Worm (Caenorhabditis elegans) whole organism, L1 larva: ENCODE data around the gene ire-1.

ENCODE experiments used
- C16A3.4 ChIP-seq: fragments of 150-350 bp; optimal IDR thresholded peaks from 2 replicates; lab custom pipeline; 2014; ENCODE audit warnings: missing biosample characterization, missing genetic modification characterization
- Y116A8C.19 ChIP-seq: sonication (generic microtip); optimal IDR thresholded peaks from 2 replicates; lab custom pipeline; 2016; ENCODE audit warnings: missing compliant biosample characterization, missing genetic modification characterization, borderline replicate concordance
- aly-2 ChIP-seq: fragments of 150-350 bp; optimal IDR thresholded peaks from 2 replicates; lab custom pipeline; 2014; ENCODE audit warnings: missing biosample characterization, missing genetic modification characterization
- ama-1 ChIP-seq: fragments of 150-350 bp; optimal IDR thresholded peaks from 2 replicates; lab custom pipeline; 2014
- ceh-63 ChIP-seq: fragments of 200-800 bp; sonication (Bioruptor generic); optimal IDR thresholded peaks from 2 replicates; lab custom pipeline; 2018; ENCODE audit warnings: mild to moderate bottlenecking, missing genetic modification characterization, missing compliant biosample characterization
- ceh-82 ChIP-seq, 3 experiments: fragments of 150-350 bp in 1 of 3; sonication (generic microtip) in 2 of 3; optimal IDR thresholded peaks; 2 replicates each; lab custom pipeline; 2014 to 2017; ENCODE audit warnings: missing biosample characterization in 3 of 3, missing genetic modification characterization in 3 of 3
- ceh-88 ChIP-seq: fragments of 200-800 bp; sonication (Bioruptor generic); IDR thresholded peaks from 2 replicates; pipeline ENCODE4 v1.3.6; 2022; ENCODE audit warnings: missing genetic modification characterization, missing compliant biosample characterization
- ces-1 ChIP-seq: fragments of 150-350 bp; optimal IDR thresholded peaks from 2 replicates; lab custom pipeline; 2014; ENCODE audit warnings: missing biosample characterization, missing genetic modification reagents, missing genetic modification characterization
- efl-1 ChIP-seq, 4 experiments: fragments of 150-350 bp; optimal IDR thresholded peaks in 3 of 4; peaks in 1 of 4; 1 replicate in 1 of 4; 2 replicates in 3 of 4; lab custom pipeline; 2014; ENCODE audit warnings: missing biosample characterization in 2 of 4, missing genetic modification characterization in 2 of 4, missing genetic modification reagents in 2 of 4
- elt-2 ChIP-seq: sonication (generic microtip); optimal IDR thresholded peaks from 2 replicates; lab custom pipeline; 2016; ENCODE audit warnings: missing genetic modification characterization, mild to moderate bottlenecking, inconsistent platforms, missing compliant biosample characterization, missing genetic modification reagents
- elt-3 ChIP-seq, 6 experiments: fragments of 150-350 bp in 1 of 6; sonication (generic microtip); optimal IDR thresholded peaks; 2 replicates each; lab custom pipeline; 2017 to 2018; ENCODE audit warnings: missing biosample characterization in 6 of 6, missing genetic modification characterization in 6 of 6, inconsistent platforms in 1 of 6
- ets-5 ChIP-seq: fragments of 200-800 bp; sonication (Bioruptor generic); IDR thresholded peaks from 2 replicates; pipeline ENCODE4 v1.3.6; 2022; ENCODE audit warnings: missing genetic modification characterization, missing compliant biosample characterization
- fkh-10 ChIP-seq: sonication (generic microtip); optimal IDR thresholded peaks from 2 replicates; lab custom pipeline; 2017; ENCODE audit warnings: missing biosample characterization, missing genetic modification reagents, missing genetic modification characterization
- fkh-8 ChIP-seq: sonication (generic microtip); optimal IDR thresholded peaks from 2 replicates; lab custom pipeline; 2016; ENCODE audit warnings: mild to moderate bottlenecking, missing genetic modification characterization, missing compliant biosample characterization
- grh-1 ChIP-seq: fragments of 200-800 bp; sonication (Bioruptor generic); IDR thresholded peaks from 2 replicates; pipeline ENCODE4 v1.3.6; 2022; ENCODE audit warnings: missing genetic modification reagents, missing genetic modification characterization, missing compliant biosample characterization
- hlh-17 ChIP-seq: fragments of 200-800 bp; sonication (Bioruptor generic); optimal IDR thresholded peaks from 2 replicates; lab custom pipeline; 2018; ENCODE audit warnings: missing genetic modification characterization, mild to moderate bottlenecking, missing compliant biosample characterization, moderate library complexity, borderline replicate concordance
- hlh-4 ChIP-seq: sonication (generic microtip); optimal IDR thresholded peaks from 2 replicates; lab custom pipeline; 2016; ENCODE audit warnings: mild to moderate bottlenecking, missing genetic modification characterization, missing compliant biosample characterization
- hpl-2 ChIP-seq: fragments of 150-350 bp; optimal IDR thresholded peaks from 2 replicates; lab custom pipeline; 2014; ENCODE audit warnings: missing biosample characterization, missing genetic modification reagents, missing genetic modification characterization
- isw-1 ChIP-seq: fragments of 200-800 bp; sonication (Bioruptor generic); IDR thresholded peaks from 2 replicates; pipeline ENCODE4 v1.3.6; 2022; ENCODE audit warnings: missing genetic modification characterization, missing compliant biosample characterization
- lin-13 ChIP-seq: fragments of 150-350 bp; optimal IDR thresholded peaks from 2 replicates; lab custom pipeline; 2014; ENCODE audit warnings: missing biosample characterization, missing genetic modification reagents, missing genetic modification characterization
- lin-35 ChIP-seq, 2 experiments: fragments of 150-350 bp; optimal IDR thresholded peaks; 2 replicates each; lab custom pipeline; 2014; ENCODE audit warnings: missing biosample characterization in 2 of 2, missing genetic modification characterization in 2 of 2, missing genetic modification reagents in 2 of 2
- lin-39 ChIP-seq: fragments of 150-350 bp; optimal IDR thresholded peaks from 2 replicates; lab custom pipeline; 2014; ENCODE audit warnings: missing biosample characterization, missing genetic modification reagents, missing genetic modification characterization
- lir-3 ChIP-seq: sonication (generic microtip); optimal IDR thresholded peaks from 2 replicates; lab custom pipeline; 2016; ENCODE audit warnings: mild to moderate bottlenecking, missing genetic modification characterization, moderate library complexity, missing compliant biosample characterization; ENCODE audit not compliant: poor library complexity
- mab-9 ChIP-seq: fragments of 200-800 bp; sonication (Bioruptor generic); IDR thresholded peaks from 2 replicates; pipeline ENCODE4 v1.3.6; 2022; ENCODE audit warnings: missing genetic modification reagents, missing genetic modification characterization, missing compliant biosample characterization
- mdl-1 ChIP-seq, 2 experiments: fragments of 150-350 bp; optimal IDR thresholded peaks; 2 replicates each; lab custom pipeline; 2014 to 2017; ENCODE audit warnings: missing biosample characterization in 2 of 2, missing genetic modification characterization in 2 of 2, inconsistent platforms in 1 of 2
- mef-2 ChIP-seq: fragments of 150-350 bp; optimal IDR thresholded peaks from 2 replicates; lab custom pipeline; 2014; ENCODE audit warnings: missing biosample characterization, missing genetic modification characterization
- mep-1 ChIP-seq: fragments of 150-350 bp; optimal IDR thresholded peaks from 2 replicates; lab custom pipeline; 2014; ENCODE audit warnings: missing biosample characterization, missing genetic modification characterization
- nhr-11 ChIP-seq: fragments of 150-350 bp; optimal IDR thresholded peaks from 2 replicates; lab custom pipeline; 2014; ENCODE audit warnings: missing biosample characterization, missing genetic modification characterization
- nhr-20 ChIP-seq: sonication (generic microtip); optimal IDR thresholded peaks from 2 replicates; lab custom pipeline; 2016; ENCODE audit warnings: mild to moderate bottlenecking, missing genetic modification characterization, missing compliant biosample characterization
- nhr-28 ChIP-seq: fragments of 150-350 bp; optimal IDR thresholded peaks from 2 replicates; lab custom pipeline; 2014; ENCODE audit warnings: missing biosample characterization, missing genetic modification characterization
- nhr-47 ChIP-seq: sonication (generic microtip); optimal IDR thresholded peaks from 2 replicates; lab custom pipeline; 2016; ENCODE audit warnings: mild to moderate bottlenecking, missing genetic modification characterization, moderate library complexity, missing compliant biosample characterization
- nhr-71 ChIP-seq: sonication (generic microtip); optimal IDR thresholded peaks from 2 replicates; lab custom pipeline; 2016; ENCODE audit warnings: mild to moderate bottlenecking, missing genetic modification characterization, moderate library complexity, missing compliant biosample characterization
- nhr-76 ChIP-seq: sonication (generic microtip); optimal IDR thresholded peaks from 2 replicates; lab custom pipeline; 2017; ENCODE audit warnings: missing biosample characterization, missing genetic modification characterization
- nhr-84 ChIP-seq: sonication (generic microtip); optimal IDR thresholded peaks from 2 replicates; lab custom pipeline; 2017; ENCODE audit warnings: missing biosample characterization, missing genetic modification characterization
- nhr-85 ChIP-seq: sonication (generic microtip); peaks from one replicate; lab custom pipeline; 2016; ENCODE audit warnings: missing genetic modification characterization, inconsistent platforms, missing compliant biosample characterization
- nhr-90 ChIP-seq: sonication (generic microtip); optimal IDR thresholded peaks from 2 replicates; lab custom pipeline; 2016; ENCODE audit warnings: mild to moderate bottlenecking, missing genetic modification characterization, missing compliant biosample characterization; ENCODE audit not compliant: poor library complexity
- pag-3 ChIP-seq: sonication (generic microtip); optimal IDR thresholded peaks from 2 replicates; lab custom pipeline; 2017; ENCODE audit warnings: missing genetic modification characterization, mild to moderate bottlenecking, missing compliant biosample characterization, antibody characterized with exemption, borderline replicate concordance; ENCODE audit not compliant: insufficient read depth
- rnt-1 ChIP-seq: sonication (generic microtip); optimal IDR thresholded peaks from 2 replicates; lab custom pipeline; 2016; ENCODE audit warnings: mild to moderate bottlenecking, missing genetic modification characterization, moderate library complexity, missing compliant biosample characterization
- skn-1 ChIP-seq: fragments of 150-350 bp; optimal IDR thresholded peaks from 2 replicates; lab custom pipeline; 2014; ENCODE audit warnings: missing biosample characterization, missing genetic modification characterization
- snpc-4 ChIP-seq: fragments of 150-350 bp; optimal IDR thresholded peaks from 2 replicates; lab custom pipeline; 2014; ENCODE audit warnings: missing biosample characterization, missing genetic modification characterization
- snu-23 ChIP-seq: sonication (generic microtip); optimal IDR thresholded peaks from 2 replicates; lab custom pipeline; 2016; ENCODE audit warnings: missing genetic modification characterization, missing compliant biosample characterization
- sptf-1 ChIP-seq: fragments of 150-350 bp; optimal IDR thresholded peaks from 2 replicates; lab custom pipeline; 2014; ENCODE audit warnings: missing biosample characterization, missing genetic modification characterization
- unc-62 ChIP-seq: fragments of 150-350 bp; optimal IDR thresholded peaks from 2 replicates; lab custom pipeline; 2014; ENCODE audit warnings: missing biosample characterization, missing genetic modification reagents, missing genetic modification characterization
- unc-98 ChIP-seq: fragments of 200-800 bp; sonication (Bioruptor generic); IDR thresholded peaks from 2 replicates; pipeline ENCODE4 v1.3.6; 2022; ENCODE audit warnings: missing genetic modification characterization, missing compliant biosample characterization
- xbp-1 ChIP-seq: sonication (generic microtip); optimal IDR thresholded peaks from 2 replicates; lab custom pipeline; 2016; ENCODE audit warnings: missing genetic modification characterization, missing compliant biosample characterization
- zag-1 ChIP-seq: fragments of 150-350 bp; optimal IDR thresholded peaks from 2 replicates; lab custom pipeline; 2014; ENCODE audit warnings: missing biosample characterization, missing genetic modification characterization
- zip-4 ChIP-seq: fragments of 200-800 bp; sonication (Bioruptor generic); optimal IDR thresholded peaks from 2 replicates; lab custom pipeline; 2018; ENCODE audit warnings: mild to moderate bottlenecking, missing genetic modification characterization, moderate library complexity, missing compliant biosample characterization
- ztf-4 ChIP-seq: fragments of 150-350 bp; optimal IDR thresholded peaks from 2 replicates; lab custom pipeline; 2014; ENCODE audit warnings: missing biosample characterization, missing genetic modification characterization

ire-1 gene

DNA sequence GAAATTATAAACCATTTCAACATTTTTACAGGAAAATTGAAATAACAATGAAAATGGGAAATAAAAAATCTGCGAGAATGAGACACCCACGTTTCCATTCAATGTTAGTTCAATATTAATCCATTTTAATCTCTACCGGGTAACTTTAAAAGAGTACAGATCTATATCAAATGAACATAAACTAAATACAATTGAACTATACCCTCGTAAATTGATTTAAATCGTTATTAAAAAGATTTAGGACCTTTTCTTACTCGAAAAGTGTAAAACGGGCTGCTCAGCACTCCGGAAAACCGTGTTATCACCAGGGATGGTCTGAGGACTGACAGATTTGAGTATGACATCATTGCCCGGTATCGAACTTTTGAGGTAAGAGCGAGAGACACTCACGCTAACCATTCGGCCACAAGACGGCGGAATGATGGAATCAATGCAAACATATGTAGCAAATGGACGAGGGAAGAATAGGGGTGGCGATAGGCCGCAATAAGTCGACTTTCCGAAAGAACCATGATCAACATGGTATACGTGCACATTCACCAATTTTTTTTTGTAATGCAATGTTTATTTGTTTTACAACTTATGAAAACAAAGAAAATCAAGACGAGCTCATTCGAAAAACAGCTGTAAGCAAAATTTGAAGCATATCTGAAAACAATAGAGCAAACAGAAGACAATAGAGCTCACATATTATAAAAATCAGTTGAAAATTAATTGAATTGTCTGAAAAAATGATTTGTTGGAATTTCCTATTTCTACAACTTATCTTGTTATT is 17.6 kb downstream of the ire-1 start, which contains the start of the genes chst-1 and C41C4.9 (continued):
- peak; percentile 81 for TF ChIP-seq C16A3.4
- TF ChIP-seq mep-1 (tag; lab: Kevin White, UChicago) = peak; percentile 69
- TF ChIP-seq elt-3 (tag; optimal IDR thresholded peaks at IDR 0.05; lab: Kevin White, UChicago) = peak in 2 of 6 experiments; percentile 34 to 48
- no peak for TF ChIP-seq ceh-88 (GFP tag; lab: Robert Waterston, UW)
- TF ChIP-seq ces-1 (GFP tag; lab: Kevin White, UChicago) = no peak
- TF ChIP-seq snu-23 = peak; percentile 61
- no peak for TF ChIP-seq unc-62 (GFP tag; lab: Kevin White, UChicago)
- peak; percentile 29 to 84 for TF ChIP-seq lin-35 (GFP tag; optimal IDR thresholded peaks at IDR 0.05; lab: Kevin White, UChicago)
- TF ChIP-seq xbp-1 (tag; lab: Kevin White, UChicago) = peak; percentile 20
- TF ChIP-seq rnt-1 (tag; lab: Kevin White, UChicago) = peak; percentile 84
- peak; percentile 70 for TF ChIP-seq nhr-47 (tag; lab: Kevin White, UChicago)
- TF ChIP-seq mef-2 (tag; lab: Kevin White, UChicago) = no peak
- peak; percentile 50 to 51 for TF ChIP-seq efl-1 (optimal IDR thresholded peaks at IDR 0.05; lab: Kevin White, UChicago)
- peak; percentile 20 to 96 for TF ChIP-seq efl-1 (GFP tag; optimal IDR thresholded peaks at IDR 0.05 in 1 of 2; lab: Kevin White, UChicago)
- TF ChIP-seq skn-1 (tag; lab: Kevin White, UChicago) = peak; percentile 76
- no peak for TF ChIP-seq hlh-17 (GFP tag; lab: Kevin White, UChicago)
- no peak for TF ChIP-seq isw-1 (GFP tag; lab: Robert Waterston, UW)
- TF ChIP-seq ets-5 (GFP tag; lab: Robert Waterston, UW) = no peak
- peak; percentile 74 for TF ChIP-seq nhr-71 (tag; lab: Kevin White, UChicago)
- no peak for TF ChIP-seq zip-4 (GFP tag; lab: Kevin White, UChicago)
- no peak for TF ChIP-seq grh-1 (GFP tag; lab: Robert Waterston, UW)
- TF ChIP-seq nhr-20 (tag; lab: Kevin White, UChicago) = peak; percentile 61
- peak in 1 of 2 experiments; percentile 79 for TF ChIP-seq mdl-1 (tag; optimal IDR thresholded peaks at IDR 0.05; lab: Kevin White, UChicago)
- TF ChIP-seq ama-1 = no peak
- no peak for TF ChIP-seq nhr-76
- peak; percentile 29 for TF ChIP-seq snpc-4 (tag; lab: Kevin White, UChicago)
- no peak for TF ChIP-seq lir-3 (tag; lab: Kevin White, UChicago)
- TF ChIP-seq elt-2 = peak; percentile 68
- peak; percentile 7 for TF ChIP-seq ztf-4 (tag; lab: Kevin White, UChicago)
- TF ChIP-seq lin-13 (GFP tag; lab: Kevin White, UChicago) = peak; percentile 17
- no peak for TF ChIP-seq mab-9
- 0 out of 2 replicates have a peak, but pooled peaks have one; percentile 10 for TF ChIP-seq unc-98 (GFP tag; lab: Robert Waterston, UW)
- peak; percentile 78 for TF ChIP-seq nhr-90 (tag; lab: Kevin White, UChicago)
- TF ChIP-seq fkh-10 (GFP tag; lab: Kevin White, UChicago) = no peak
- TF ChIP-seq fkh-8 (tag; lab: Kevin White, UChicago) = no peak
- TF ChIP-seq hlh-4 (tag; lab: Kevin White, UChicago) = no peak
- no peak for TF ChIP-seq sptf-1 (tag; lab: Kevin White, UChicago)
- no peak for TF ChIP-seq Y116A8C.19 (tag; lab: Kevin White, UChicago)
- no peak for TF ChIP-seq ceh-63 (GFP tag; lab: Kevin White, UChicago)
- no peak for TF ChIP-seq nhr-84 (tag; lab: Kevin White, UChicago)
- TF ChIP-seq aly-2 (tag; lab: Kevin White, UChicago) = peak; percentile 37
- TF ChIP-seq pag-3 (tag; lab: Kevin White, UChicago) = no peak
- TF ChIP-seq nhr-85 (tag; lab: Kevin White, UChicago) = peak; percentile 78
- TF ChIP-seq ceh-82 (tag; optimal IDR thresholded peaks at IDR 0.05; lab: Kevin White, UChicago) = peak in 1 of 3 experiments; percentile 19
- no peak for TF ChIP-seq nhr-11 (tag; lab: Kevin White, UChicago)
- TF ChIP-seq hpl-2 (GFP tag; lab: Kevin White, UChicago) = no peak
- no peak for TF ChIP-seq zag-1 (tag; lab: Kevin White, UChicago)
- no peak for TF ChIP-seq nhr-28 (tag; lab: Kevin White, UChicago)
- no peak for TF ChIP-seq lin-39 (tag; lab: Kevin White, UChicago)
